Fruit fly (Drosophila melanogaster) whole organism, embryonic: ENCODE results near the gene Ets97D.

Experiments used
- Bgb ChIP-seq: fragments of 200-800 bp; sonication (Bioruptor generic); IDR thresholded peaks from 2 replicates; pipeline ENCODE4 v1.3.6; 2022; ENCODE audit warnings: missing biosample characterization, missing genetic modification characterization; ENCODE audit not compliant: partially characterized antibody
- CG11247 ChIP-seq: fragments of 200-800 bp; sonication (Bioruptor generic); IDR thresholded peaks from 2 replicates; pipeline ENCODE4 v1.3.6; 2022; ENCODE audit warnings: missing biosample characterization, missing genetic modification characterization
- CG11723 ChIP-seq: fragments of 200-800 bp; sonication (Bioruptor generic); optimal IDR thresholded peaks from 2 replicates; lab custom pipeline; 2017; ENCODE audit warnings: missing biosample characterization, mild to moderate bottlenecking, missing genetic modification characterization
- CG12071 ChIP-seq: fragments of 200-800 bp; sonication (Bioruptor generic); optimal IDR thresholded peaks from 3 replicates; lab custom pipeline; 2018; ENCODE audit warnings: missing biosample characterization, mild to moderate bottlenecking, missing genetic modification characterization
- CG12942 ChIP-seq: fragments of 200-800 bp; sonication (Bioruptor generic); optimal IDR thresholded peaks from 3 replicates; lab custom pipeline; 2016; ENCODE audit warnings: missing biosample characterization, missing genetic modification characterization
- CG15011 ChIP-seq: fragments of 200-800 bp; sonication (Bioruptor generic); optimal IDR thresholded peaks from 3 replicates; lab custom pipeline; 2018; ENCODE audit warnings: missing biosample characterization, mild to moderate bottlenecking, missing genetic modification characterization
- CG15479 ChIP-seq: fragments of 200-800 bp; sonication (Bioruptor generic); optimal IDR thresholded peaks from 3 replicates; lab custom pipeline; 2019; ENCODE audit warnings: missing biosample characterization, mild to moderate bottlenecking, missing genetic modification characterization, moderate library complexity
- CG1603 ChIP-seq: fragments of 200-800 bp; sonication (Bioruptor generic); optimal IDR thresholded peaks from 2 replicates; lab custom pipeline; 2019; ENCODE audit warnings: missing biosample characterization, mild to moderate bottlenecking, missing genetic modification characterization, moderate library complexity
- CG16815 ChIP-seq: fragments of 200-800 bp; sonication (Bioruptor generic); optimal IDR thresholded peaks from 3 replicates; lab custom pipeline; 2017; ENCODE audit warnings: missing biosample characterization, mild to moderate bottlenecking, missing genetic modification characterization
- CG17361 ChIP-seq: fragments of 200-800 bp; sonication (Bioruptor generic); IDR thresholded peaks from 3 replicates; pipeline ENCODE4 v1.3.6; 2022; ENCODE audit warnings: missing biosample characterization, missing genetic modification characterization
- CG1792 ChIP-seq: fragments of 200-800 bp; sonication (Bioruptor generic); optimal IDR thresholded peaks from 2 replicates; lab custom pipeline; 2016; ENCODE audit warnings: missing biosample characterization, missing genetic modification characterization
- CG18011 ChIP-seq: fragments of 200-800 bp; sonication (Bioruptor generic); optimal IDR thresholded peaks from 2 replicates; lab custom pipeline; 2017; ENCODE audit warnings: missing biosample characterization, missing genetic modification characterization, mild to moderate bottlenecking, moderate library complexity, missing genotype
- CG3065 ChIP-seq: fragments of 200-800 bp; sonication (Bioruptor generic); optimal IDR thresholded peaks from 2 replicates; lab custom pipeline; 2016; ENCODE audit warnings: missing biosample characterization, missing genetic modification characterization
- CG32772 ChIP-seq: fragments of 200-800 bp; sonication (Bioruptor generic); IDR thresholded peaks from 2 replicates; pipeline ENCODE4 v1.3.6; 2022; ENCODE audit warnings: missing biosample characterization, missing genetic modification characterization
- CG34224 ChIP-seq: fragments of 200-800 bp; sonication (Bioruptor generic); IDR thresholded peaks from 3 replicates; pipeline ENCODE4 v1.3.6; 2022; ENCODE audit warnings: missing biosample characterization, missing genetic modification characterization; ENCODE audit not compliant: partially characterized antibody
- CG3726 ChIP-seq: fragments of 200-800 bp; sonication (Bioruptor generic); IDR thresholded peaks from 3 replicates; pipeline ENCODE4, ENCODE4 v1.3.6; 2022; ENCODE audit warnings: missing biosample characterization, missing genetic modification characterization
- CG4282 ChIP-seq: fragments of 200-800 bp; sonication (Bioruptor generic); optimal IDR thresholded peaks from 2 replicates; lab custom pipeline; 2016; ENCODE audit warnings: missing biosample characterization, missing genetic modification characterization
- CG7357 ChIP-seq: fragments of 200-800 bp; sonication (Bioruptor generic); IDR thresholded peaks from 3 replicates; pipeline ENCODE4 v1.3.6; 2022; ENCODE audit warnings: missing biosample characterization, missing genetic modification characterization
- CG7839 ChIP-seq: fragments of 200-800 bp; sonication (Bioruptor generic); optimal IDR thresholded peaks from 3 replicates; lab custom pipeline; 2018; ENCODE audit warnings: missing biosample characterization, mild to moderate bottlenecking, missing genetic modification characterization, moderate library complexity
- CG7928 ChIP-seq: fragments of 200-800 bp; sonication (Bioruptor generic); optimal IDR thresholded peaks from 2 replicates; lab custom pipeline; 2017; ENCODE audit warnings: missing biosample characterization, mild to moderate bottlenecking, missing genetic modification characterization
- CG8359 ChIP-seq: fragments of 200-800 bp; sonication (Bioruptor generic); optimal IDR thresholded peaks from 2 replicates; lab custom pipeline; 2017; ENCODE audit warnings: missing biosample characterization, mild to moderate bottlenecking, missing genetic modification characterization, borderline replicate concordance
- CG8388 ChIP-seq: fragments of 200-800 bp; sonication (Bioruptor generic); optimal IDR thresholded peaks from 2 replicates; lab custom pipeline; 2019; ENCODE audit warnings: missing biosample characterization, mild to moderate bottlenecking, missing genetic modification characterization, moderate library complexity
- CG9215 ChIP-seq: fragments of 200-800 bp; sonication (Bioruptor generic); IDR thresholded peaks from 2 replicates; pipeline ENCODE4 v1.3.6; 2022; ENCODE audit warnings: missing biosample characterization, missing genetic modification characterization
- CkIIα-i1 ChIP-seq: fragments of 200-800 bp; sonication (Bioruptor generic); IDR thresholded peaks from 2 replicates; pipeline ENCODE4 v1.3.6; 2022; ENCODE audit warnings: missing biosample characterization, missing genetic modification characterization
- D ChIP-seq, 2 experiments: fragments of 200-800 bp in 1 of 2; fragments of >200 bp in 1 of 2; sonication (Bioruptor generic) in 1 of 2; optimal IDR thresholded peaks; 2 replicates in 1 of 2; 3 replicates in 1 of 2; lab custom pipeline; 2017; ENCODE audit warnings: mild to moderate bottlenecking in 1 of 2, missing biosample characterization in 1 of 2, missing genetic modification characterization in 1 of 2, missing genetic modification reagents in 1 of 2
- Dbx ChIP-seq: fragments of 200-800 bp; sonication (Bioruptor generic); IDR thresholded peaks from 3 replicates; pipeline ENCODE4 v1.3.6; 2022; ENCODE audit warnings: missing biosample characterization, missing genetic modification characterization
- Dek ChIP-seq: fragments of 200-800 bp; sonication (Bioruptor generic); optimal IDR thresholded peaks from 3 replicates; lab custom pipeline; 2019; ENCODE audit warnings: missing biosample characterization, mild to moderate bottlenecking, missing genetic modification characterization, moderate library complexity
- Fer3 ChIP-seq: fragments of 200-800 bp; sonication (Bioruptor generic); optimal IDR thresholded peaks from 2 replicates; lab custom pipeline; 2018; ENCODE audit warnings: missing biosample characterization, mild to moderate bottlenecking, missing genetic modification characterization, moderate library complexity
- H15 ChIP-seq: fragments of 200-800 bp; sonication (Bioruptor generic); IDR thresholded peaks from 3 replicates; pipeline ENCODE4 v1.3.6; 2022; ENCODE audit warnings: missing biosample characterization, missing genetic modification characterization
- Hmx ChIP-seq: fragments of 200-800 bp; sonication (Bioruptor generic); optimal IDR thresholded peaks from 2 replicates; lab custom pipeline; 2016; ENCODE audit warnings: missing biosample characterization, missing genetic modification characterization
- Mes4 ChIP-seq: fragments of 200-800 bp; sonication (Bioruptor generic); optimal IDR thresholded peaks from 2 replicates; lab custom pipeline; 2016; ENCODE audit warnings: missing biosample characterization, missing genetic modification characterization
- Vsx1 ChIP-seq: fragments of 200-800 bp; sonication (Bioruptor generic); optimal IDR thresholded peaks from 2 replicates; lab custom pipeline; 2017; ENCODE audit warnings: missing biosample characterization, mild to moderate bottlenecking, missing genetic modification characterization, missing genetic modification reagents
- al ChIP-seq: fragments of 200-800 bp; sonication (Bioruptor generic); IDR thresholded peaks from 2 replicates; pipeline ENCODE4 v1.3.6; 2022; ENCODE audit warnings: missing biosample characterization, missing genetic modification characterization
- aop ChIP-seq: fragments of 200-800 bp; sonication (Bioruptor generic); IDR thresholded peaks from 2 replicates; pipeline ENCODE4 v1.3.6; 2022; ENCODE audit warnings: missing biosample characterization, missing genetic modification characterization
- br ChIP-seq: fragments of >200 bp; optimal IDR thresholded peaks from 2 replicates; lab custom pipeline; 2017
- caup ChIP-seq: fragments of 200-800 bp; sonication (Bioruptor generic); optimal IDR thresholded peaks from 3 replicates; lab custom pipeline; 2017; ENCODE audit warnings: missing biosample characterization, mild to moderate bottlenecking, missing genetic modification characterization, moderate library complexity; ENCODE audit not compliant: severe bottlenecking
- fd102C ChIP-seq: fragments of 200-800 bp; sonication (Bioruptor generic); optimal IDR thresholded peaks from 2 replicates; lab custom pipeline; 2018; ENCODE audit warnings: missing biosample characterization, mild to moderate bottlenecking, missing genetic modification characterization, moderate library complexity
- gem ChIP-seq: fragments of 200-800 bp; sonication (Bioruptor generic); optimal IDR thresholded peaks from 2 replicates; lab custom pipeline; 2019; ENCODE audit warnings: missing biosample characterization, mild to moderate bottlenecking, missing genetic modification characterization, moderate library complexity
- gfzf ChIP-seq: fragments of 200-800 bp; sonication (Bioruptor generic); optimal IDR thresholded peaks from 2 replicates; lab custom pipeline; 2016; ENCODE audit warnings: missing biosample characterization, mild to moderate bottlenecking, missing genetic modification characterization, moderate library complexity
- insv ChIP-seq, 2 experiments: fragments of 200-800 bp; sonication (Bioruptor generic); optimal IDR thresholded peaks; 3 replicates each; lab custom pipeline; 2016 to 2018; ENCODE audit warnings: missing biosample characterization in 2 of 2, missing genetic modification characterization in 2 of 2
- phol ChIP-seq: fragments of 200-800 bp; sonication (Bioruptor generic); optimal IDR thresholded peaks from 3 replicates; lab custom pipeline; 2018; ENCODE audit warnings: missing biosample characterization, mild to moderate bottlenecking, missing genetic modification characterization, moderate library complexity
- pum ChIP-seq: fragments of 200-800 bp; sonication (Bioruptor generic); optimal IDR thresholded peaks from 2 replicates; lab custom pipeline; 2016; ENCODE audit warnings: missing biosample characterization, missing genetic modification characterization
- sc ChIP-seq, 3 experiments: fragments of >200 bp in 2 of 3; fragments of 200-800 bp in 1 of 3; sonication (Bioruptor generic) in 1 of 3; optimal IDR thresholded peaks; 2 replicates in 2 of 3; 3 replicates in 1 of 3; lab custom pipeline; 2017; ENCODE audit warnings: mild to moderate bottlenecking in 1 of 3, missing biosample characterization in 1 of 3, missing genetic modification characterization in 1 of 3, missing genetic modification reagents in 1 of 3
- sisA ChIP-seq: fragments of 200-800 bp; sonication (Bioruptor generic); IDR thresholded peaks from 2 replicates; pipeline ENCODE4 v1.3.6; 2022; ENCODE audit warnings: missing biosample characterization, missing genetic modification characterization
- sna ChIP-seq: fragments of 200-800 bp; sonication (Bioruptor generic); IDR thresholded peaks from 2 replicates; pipeline ENCODE4 v1.3.6; 2022; ENCODE audit warnings: missing biosample characterization, missing genetic modification characterization; ENCODE audit not compliant: partially characterized antibody
- sr ChIP-seq: fragments of 200-800 bp; sonication (Bioruptor generic); IDR thresholded peaks from 3 replicates; pipeline ENCODE4 v1.3.6; 2022; ENCODE audit warnings: missing biosample characterization, missing genetic modification characterization
- stc ChIP-seq: fragments of 200-800 bp; sonication (Bioruptor generic); IDR thresholded peaks from 2 replicates; pipeline ENCODE4 v1.3.6; 2022; ENCODE audit warnings: missing biosample characterization, missing genetic modification characterization
- vfl ChIP-seq: fragments of 200-800 bp; sonication (Bioruptor generic); optimal IDR thresholded peaks from 2 replicates; lab custom pipeline; 2016; ENCODE audit warnings: missing biosample characterization, missing genetic modification characterization

The Ets97D gene

dm6 chr3R:26954020-26954672 lies 41.5 kb upstream of the Ets97D start (continued):
- TF ChIP-seq CG16815 (GFP tag; lab: Kevin White, UChicago) (peak; percentile 20), CG9215 (no peak), CG11723 (GFP tag; lab: Kevin White, UChicago) (peak; percentile 22), phol (tag; lab: Kevin White, UChicago) (peak; percentile 73), Dek (peak; percentile 53), CG12071 (GFP tag; lab: Kevin White, UChicago) (peak; percentile 36), sc (optimal IDR thresholded peaks at IDR 0.05; lab: Kevin White, UChicago) (no peak), sc (GFP tag; optimal IDR thresholded peaks at IDR 0.05; lab: Kevin White, UChicago) (peak; percentile 32), sna (GFP tag; lab: Robert Waterston, UW) (no peak), CG3065 (GFP tag; lab: Kevin White, UChicago) (peak; percentile 27), gfzf (no peak), CG18011 (no peak), CG12942 (GFP tag; lab: Kevin White, UChicago) (peak; percentile 56), al (peak; percentile 32; the same call in 1 of the 2 replicates), CG32772 (GFP tag; lab: Robert Waterston, UW) (peak; percentile 86), D (optimal IDR thresholded peaks at IDR 0.05; lab: Kevin White, UChicago) (no peak), D (GFP tag; optimal IDR thresholded peaks at IDR 0.05; lab: Kevin White, UChicago) (peak; percentile 64), fd102C (GFP tag; lab: Kevin White, UChicago) (no peak), H15 (GFP tag; lab: Robert Waterston, UW) (peak; percentile 69; the same call in 2 of the 3 replicates), sr (GFP tag; lab: Robert Waterston, UW) (peak; percentile 40; the same call in 2 of the 3 replicates), CG8359 (peak; percentile 16), CG8388 (GFP tag; lab: Kevin White, UChicago) (peak; percentile 72), CG11247 (GFP tag; lab: Robert Waterston, UW) (peak; percentile 63; the same call in 1 of the 2 replicates), Bgb (no peak; the same call in 1 of the 2 replicates), Hmx (GFP tag; lab: Kevin White, UChicago) (no peak), sisA (GFP tag; lab: Robert Waterston, UW) (peak; percentile 81), CG4282 (GFP tag; lab: Kevin White, UChicago) (no peak), insv (GFP tag; optimal IDR thresholded peaks at IDR 0.05; lab: Kevin White, UChicago) (no peak), CG34224 (no peak), aop (GFP tag; lab: Robert Waterston, UW) (0 out of 2 replicates have a peak, but pooled peaks have one; percentile 21), pum (GFP tag; lab: Kevin White, UChicago) (no peak), Fer3 (tag; lab: Kevin White, UChicago) (peak; percentile 75), CG15479 (no peak), CG15011 (GFP tag; lab: Kevin White, UChicago) (no peak), gem (tag; lab: Kevin White, UChicago) (peak; percentile 85), Mes4 (GFP tag; lab: Kevin White, UChicago) (no peak), CkIIα-i1 (GFP tag; lab: Robert Waterston, UW) (no peak), Vsx1 (GFP tag; lab: Kevin White, UChicago) (peak; percentile 67), CG7928 (GFP tag; lab: Kevin White, UChicago) (peak; percentile 8), CG3726 (no peak), CG1603 (tag; lab: Kevin White, UChicago) (no peak), CG7839 (tag; lab: Kevin White, UChicago) (peak; percentile 85), CG17361 (peak; percentile 70), stc (GFP tag; lab: Robert Waterston, UW) (peak; percentile 88), caup (GFP tag; lab: Kevin White, UChicago) (peak; percentile 66), CG7357 (GFP tag; lab: Robert Waterston, UW) (peak; percentile 31; the same call in 1 of the 3 replicates), br (no peak), vfl (GFP tag; lab: Kevin White, UChicago) (no peak), Dbx (GFP tag; lab: Robert Waterston, UW) (peak; percentile 62; the same call in 1 of the 3 replicates), CG1792 (GFP tag; lab: Kevin White, UChicago) (no peak)
